Worm (Caenorhabditis elegans) whole organism, L4/young adult: ENCODE results near the gene frm-7.

Experiments
- dao-5 ChIP-seq: sonication (generic microtip); optimal IDR thresholded peaks from 2 replicates; lab custom pipeline; 2016; ENCODE audit warnings: missing genotype, missing genetic modification characterization, moderate library complexity, missing compliant biosample characterization
- him-1 ChIP-seq: sonication (generic microtip); optimal IDR thresholded peaks from 2 replicates; lab custom pipeline; 2016; ENCODE audit warnings: missing genotype, missing genetic modification reagents, missing genetic modification characterization, missing compliant biosample characterization

- no peak for TF ChIP-seq him-1 (tag; lab: Kevin White, UChicago)
- no peak for TF ChIP-seq dao-5 (tag; lab: Kevin White, UChicago)
Measured at ce11 chrV:12301985-12302591, at the start of gene frm-7, which contains the start of gene F55C5.17.
